Worm (Caenorhabditis elegans) whole organism, L3 larva: ENCODE results near the gene ZK512.2.

Experiments used
- R02D3.7 ChIP-seq: fragments of 150-350 bp; optimal IDR thresholded peaks from 2 replicates; lab custom pipeline; 2014; ENCODE audit warnings: missing biosample characterization, missing genetic modification characterization
- ZK546.5 ChIP-seq: sonication (generic microtip); optimal IDR thresholded peaks from 2 replicates; lab custom pipeline; 2017; ENCODE audit warnings: missing biosample characterization, missing genetic modification characterization
- aly-2 ChIP-seq: fragments of 150-350 bp; optimal IDR thresholded peaks from 2 replicates; lab custom pipeline; 2014; ENCODE audit warnings: missing biosample characterization, missing genetic modification characterization
- ama-1 ChIP-seq: fragments of 150-350 bp; optimal IDR thresholded peaks from 2 replicates; lab custom pipeline; 2018
- ceh-9 ChIP-seq: sonication (generic microtip); optimal IDR thresholded peaks from 2 replicates; lab custom pipeline; 2018; ENCODE audit warnings: missing biosample characterization, missing genetic modification characterization
- egl-27 ChIP-seq: sonication (generic microtip); optimal IDR thresholded peaks from 4 replicates; lab custom pipeline; 2017; ENCODE audit warnings: missing biosample characterization, missing genetic modification reagents, missing genetic modification characterization
- elt-1 ChIP-seq: fragments of 150-350 bp; optimal IDR thresholded peaks from 2 replicates; lab custom pipeline; 2014; ENCODE audit warnings: missing biosample characterization, missing genetic modification characterization
- lin-39 ChIP-seq: fragments of 150-350 bp; optimal IDR thresholded peaks from 2 replicates; lab custom pipeline; 2018; ENCODE audit warnings: missing biosample characterization, missing genetic modification reagents, missing genetic modification characterization
- nhr-11 ChIP-seq: fragments of 150-350 bp; optimal IDR thresholded peaks from 2 replicates; lab custom pipeline; 2014; ENCODE audit warnings: missing biosample characterization, missing genetic modification characterization
- nhr-25 ChIP-seq: sonication (generic microtip); optimal IDR thresholded peaks from 2 replicates; lab custom pipeline; 2017; ENCODE audit warnings: missing biosample characterization, missing genetic modification characterization
- nhr-77 ChIP-seq: fragments of 150-350 bp; optimal IDR thresholded peaks from 2 replicates; lab custom pipeline; 2014; ENCODE audit warnings: missing biosample characterization, missing genetic modification characterization
- pha-4 ChIP-seq: fragments of 150-350 bp; optimal IDR thresholded peaks from 2 replicates; lab custom pipeline; 2014; ENCODE audit warnings: missing biosample characterization, missing genetic modification reagents, missing genetic modification characterization
- pqm-1 ChIP-seq: fragments of 150-350 bp; optimal IDR thresholded peaks from 2 replicates; lab custom pipeline; 2017; ENCODE audit warnings: missing biosample characterization, missing genetic modification characterization, inconsistent platforms
- ztf-11 ChIP-seq: fragments of 150-350 bp; optimal IDR thresholded peaks from 2 replicates; lab custom pipeline; 2014; ENCODE audit warnings: missing biosample characterization, missing genetic modification characterization

DNA sequence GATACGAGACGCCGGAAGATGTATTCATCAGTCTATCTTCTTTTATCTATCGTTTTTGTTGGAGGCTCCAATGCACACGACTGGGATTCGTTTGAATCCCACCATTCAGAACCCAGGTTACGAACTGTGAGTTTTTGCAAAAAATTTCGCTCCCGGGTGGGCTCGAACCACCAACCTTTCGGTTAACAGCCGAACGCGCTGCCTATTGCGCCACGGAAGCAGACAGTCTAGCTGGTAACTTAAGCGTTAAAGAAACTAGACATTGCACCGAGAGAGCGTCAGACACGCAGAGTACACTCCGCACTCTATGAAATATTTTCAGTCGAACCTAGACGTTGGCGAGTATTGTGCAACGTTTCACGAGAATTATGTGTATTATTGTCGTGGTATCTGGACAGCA, 40.5 kb downstream of the ZK512.2 start:
- no peak for TF ChIP-seq elt-1 (tag; lab: Kevin White, UChicago)
- no peak for TF ChIP-seq nhr-11 (tag; lab: Kevin White, UChicago)
- no peak for TF ChIP-seq ztf-11 (tag; lab: Kevin White, UChicago)
- TF ChIP-seq R02D3.7 (tag; lab: Kevin White, UChicago): no peak
- TF ChIP-seq ceh-9 (tag; lab: Kevin White, UChicago): no peak
- no peak for TF ChIP-seq pha-4 (tag; lab: Kevin White, UChicago)
- TF ChIP-seq lin-39 (tag; lab: Kevin White, UChicago): peak; percentile 19
- no peak for TF ChIP-seq nhr-77 (tag; lab: Kevin White, UChicago)
- TF ChIP-seq ZK546.5 (tag; lab: Kevin White, UChicago): no peak
- peak; percentile 26 for TF ChIP-seq pqm-1
- no peak for TF ChIP-seq aly-2 (tag; lab: Kevin White, UChicago)
- no peak for TF ChIP-seq egl-27 (tag; lab: Kevin White, UChicago)
- TF ChIP-seq nhr-25 (tag; lab: Kevin White, UChicago): peak; percentile 9
- TF ChIP-seq ama-1 (lab: Kevin White, UChicago): peak; percentile 30
